Fruit fly (Drosophila melanogaster) whole organism, embryonic: ENCODE results near the gene cni.

Experiments used
- Blimp-1 ChIP-seq: fragments of 200-800 bp; sonication (Bioruptor generic); optimal IDR thresholded peaks from 3 replicates; lab custom pipeline; 2018; ENCODE audit warnings: missing biosample characterization, missing genetic modification characterization, mild to moderate bottlenecking, moderate library complexity, missing genetic modification reagents
- CG11247 ChIP-seq: fragments of 200-800 bp; sonication (Bioruptor generic); IDR thresholded peaks from 2 replicates; pipeline ENCODE4 v1.3.6; 2022; ENCODE audit warnings: missing biosample characterization, missing genetic modification characterization
- CG11504 ChIP-seq: fragments of 200-800 bp; sonication (Bioruptor generic); optimal IDR thresholded peaks from 3 replicates; lab custom pipeline; 2019; ENCODE audit warnings: missing biosample characterization, mild to moderate bottlenecking, missing genetic modification characterization, moderate library complexity
- CG12299 ChIP-seq: fragments of 200-800 bp; sonication (Bioruptor generic); optimal IDR thresholded peaks from 2 replicates; lab custom pipeline; 2018; ENCODE audit warnings: missing biosample characterization, mild to moderate bottlenecking, missing genetic modification characterization
- CG12659 ChIP-seq: fragments of 200-800 bp; sonication (Bioruptor generic); optimal IDR thresholded peaks from 3 replicates; lab custom pipeline; 2017; ENCODE audit warnings: mild to moderate bottlenecking, missing biosample characterization, missing genetic modification reagents, missing genetic modification characterization
- CG15696 ChIP-seq: fragments of 200-800 bp; sonication (Bioruptor generic); optimal IDR thresholded peaks from 2 replicates; lab custom pipeline; 2019; ENCODE audit warnings: missing biosample characterization, mild to moderate bottlenecking, missing genetic modification characterization, moderate library complexity
- CG18619 ChIP-seq: fragments of 200-800 bp; sonication (Bioruptor generic); optimal IDR thresholded peaks from 3 replicates; lab custom pipeline; 2017; ENCODE audit warnings: missing biosample characterization, mild to moderate bottlenecking, missing genetic modification characterization
- CG2712 ChIP-seq: fragments of 200-800 bp; optimal IDR thresholded peaks from 3 replicates; lab custom pipeline; 2019; ENCODE audit warnings: missing biosample characterization, mild to moderate bottlenecking, missing genetic modification characterization, moderate library complexity
- CG32767 ChIP-seq: fragments of 200-800 bp; sonication (Bioruptor generic); IDR thresholded peaks from 2 replicates; pipeline ENCODE4 v1.3.6; 2022; ENCODE audit warnings: missing biosample characterization, missing genetic modification characterization
- CG3995 ChIP-seq: fragments of 200-800 bp; sonication (Bioruptor generic); optimal IDR thresholded peaks from 3 replicates; lab custom pipeline; 2016; ENCODE audit warnings: missing biosample characterization, missing genetic modification characterization
- CG4282 ChIP-seq: fragments of 200-800 bp; sonication (Bioruptor generic); optimal IDR thresholded peaks from 2 replicates; lab custom pipeline; 2016; ENCODE audit warnings: missing biosample characterization, missing genetic modification characterization
- CG4360 ChIP-seq: fragments of 200-800 bp; sonication (Bioruptor generic); IDR thresholded peaks from 2 replicates; pipeline ENCODE4 v1.3.6; 2022; ENCODE audit warnings: missing biosample characterization, missing genetic modification characterization
- CG4617 ChIP-seq: fragments of 200-800 bp; sonication (Bioruptor generic); optimal IDR thresholded peaks from 3 replicates; lab custom pipeline; 2016; ENCODE audit warnings: missing biosample characterization, missing genetic modification characterization, borderline replicate concordance
- CG6654 ChIP-seq: fragments of 200-800 bp; sonication (Bioruptor generic); optimal IDR thresholded peaks from 2 replicates; lab custom pipeline; 2017; ENCODE audit warnings: missing biosample characterization, mild to moderate bottlenecking, missing genetic modification characterization
- CG6683 ChIP-seq: fragments of 200-800 bp; sonication (Bioruptor generic); optimal IDR thresholded peaks from 2 replicates; lab custom pipeline; 2017; ENCODE audit warnings: missing biosample characterization, mild to moderate bottlenecking, missing genetic modification characterization, missing genetic modification reagents
- CG7839 ChIP-seq: fragments of 200-800 bp; sonication (Bioruptor generic); optimal IDR thresholded peaks from 3 replicates; lab custom pipeline; 2018; ENCODE audit warnings: missing biosample characterization, mild to moderate bottlenecking, missing genetic modification characterization, moderate library complexity
- CG8290 ChIP-seq, 3 experiments: fragments of 200-800 bp; sonication (Bioruptor generic); optimal IDR thresholded peaks; 2 replicates each; lab custom pipeline; 2016 to 2019; ENCODE audit warnings: missing biosample characterization in 3 of 3, missing genetic modification characterization in 3 of 3, mild to moderate bottlenecking in 2 of 3, moderate library complexity in 1 of 3
- CG9817 ChIP-seq: fragments of 200-800 bp; sonication (Bioruptor generic); optimal IDR thresholded peaks from 2 replicates; lab custom pipeline; 2018; ENCODE audit warnings: missing biosample characterization, mild to moderate bottlenecking, missing genetic modification characterization, moderate library complexity
- Deaf1 ChIP-seq: fragments of 200-800 bp; optimal IDR thresholded peaks from 3 replicates; lab custom pipeline; 2019; ENCODE audit warnings: missing biosample characterization, mild to moderate bottlenecking, missing genetic modification characterization, moderate library complexity
- Drgx ChIP-seq: fragments of 200-800 bp; sonication (Bioruptor generic); IDR thresholded peaks from 2 replicates; pipeline ENCODE4 v1.3.6; 2022; ENCODE audit warnings: missing biosample characterization, missing genetic modification characterization
- E2f2 ChIP-seq: fragments of 200-800 bp; sonication (Bioruptor generic); IDR thresholded peaks from 2 replicates; pipeline ENCODE4 v1.3.6; 2022; ENCODE audit warnings: missing biosample characterization, missing genetic modification characterization
- HHEX ChIP-seq: fragments of 200-800 bp; sonication (Bioruptor generic); optimal IDR thresholded peaks from 3 replicates; lab custom pipeline; 2017; ENCODE audit warnings: missing biosample characterization, mild to moderate bottlenecking, missing genetic modification characterization, missing genetic modification reagents
- Hr51 ChIP-seq, 2 experiments: fragments of 200-800 bp; sonication (Bioruptor generic); optimal IDR thresholded peaks; 2 replicates in 1 of 2; 3 replicates in 1 of 2; lab custom pipeline; 2016 to 2018; ENCODE audit warnings: missing biosample characterization in 2 of 2, missing genetic modification characterization in 2 of 2, mild to moderate bottlenecking in 1 of 2, moderate library complexity in 1 of 2
- Lpt ChIP-seq: fragments of >200 bp; optimal IDR thresholded peaks from 2 replicates; lab custom pipeline; 2018; ENCODE audit warnings: missing biosample characterization, missing genetic modification characterization
- NK7.1 ChIP-seq: fragments of 200-800 bp; sonication (Bioruptor generic); optimal IDR thresholded peaks from 3 replicates; lab custom pipeline; 2016; ENCODE audit warnings: missing biosample characterization, missing genetic modification characterization
- Pdp1 ChIP-seq, 2 experiments: fragments of 200-800 bp; sonication (Bioruptor generic); optimal IDR thresholded peaks; 3 replicates each; lab custom pipeline; 2016; ENCODE audit warnings: missing biosample characterization in 2 of 2, missing genetic modification characterization in 2 of 2, mild to moderate bottlenecking in 1 of 2, moderate library complexity in 1 of 2
- Tbp ChIP-seq: fragments of >200 bp; optimal IDR thresholded peaks from 2 replicates; lab custom pipeline; 2018; ENCODE audit warnings: missing biosample characterization, missing genetic modification characterization
- al ChIP-seq: fragments of 200-800 bp; sonication (Bioruptor generic); IDR thresholded peaks from 2 replicates; pipeline ENCODE4 v1.3.6; 2022; ENCODE audit warnings: missing biosample characterization, missing genetic modification characterization
- ap ChIP-seq: fragments of 200-800 bp; sonication (Bioruptor generic); IDR thresholded peaks from 2 replicates; pipeline ENCODE4 v1.3.6; 2022; ENCODE audit warnings: missing biosample characterization, missing genetic modification characterization
- cas ChIP-seq: fragments of 200-800 bp; sonication (Bioruptor generic); IDR thresholded peaks from 2 replicates; pipeline ENCODE4 v1.3.6; 2022; ENCODE audit warnings: missing biosample characterization, missing genetic modification characterization
- da ChIP-seq: fragments of 200-800 bp; sonication (Bioruptor generic); optimal IDR thresholded peaks from 2 replicates; lab custom pipeline; 2016; ENCODE audit warnings: missing biosample characterization, missing genetic modification characterization
- dan ChIP-seq: fragments of 200-800 bp; sonication (Bioruptor generic); IDR thresholded peaks from 2 replicates; pipeline ENCODE4 v1.3.6; 2022; ENCODE audit warnings: missing biosample characterization, missing genetic modification characterization
- danr ChIP-seq: fragments of 200-800 bp; sonication (Bioruptor generic); IDR thresholded peaks from 2 replicates; pipeline ENCODE4 v1.3.6; 2022; ENCODE audit warnings: missing biosample characterization, missing genetic modification characterization
- fd102C ChIP-seq: fragments of 200-800 bp; sonication (Bioruptor generic); optimal IDR thresholded peaks from 2 replicates; lab custom pipeline; 2018; ENCODE audit warnings: missing biosample characterization, mild to moderate bottlenecking, missing genetic modification characterization, moderate library complexity
- ind ChIP-seq: fragments of 200-800 bp; sonication (Bioruptor generic); optimal IDR thresholded peaks from 3 replicates; lab custom pipeline; 2016; ENCODE audit warnings: missing biosample characterization, missing genetic modification characterization
- inv ChIP-seq: fragments of 200-800 bp; sonication (Bioruptor generic); IDR thresholded peaks from 2 replicates; pipeline ENCODE4 v1.3.6; 2022; ENCODE audit warnings: missing biosample characterization, missing genetic modification characterization; ENCODE audit not compliant: partially characterized antibody
- jing ChIP-seq: fragments of 200-800 bp; sonication (Bioruptor generic); optimal IDR thresholded peaks from 2 replicates; lab custom pipeline; 2018; ENCODE audit warnings: missing biosample characterization, mild to moderate bottlenecking, missing genetic modification characterization
- lbe ChIP-seq: fragments of 200-800 bp; sonication (Bioruptor generic); optimal IDR thresholded peaks from 2 replicates; lab custom pipeline; 2016; ENCODE audit warnings: missing biosample characterization, mild to moderate bottlenecking, missing genetic modification characterization
- nau ChIP-seq: fragments of 200-800 bp; sonication (Bioruptor generic); optimal IDR thresholded peaks from 3 replicates; lab custom pipeline; 2017; ENCODE audit warnings: missing biosample characterization, mild to moderate bottlenecking, missing genetic modification characterization, missing genetic modification reagents
- nom ChIP-seq: fragments of 200-800 bp; sonication (Bioruptor generic); optimal IDR thresholded peaks from 2 replicates; lab custom pipeline; 2017; ENCODE audit warnings: missing biosample characterization, missing genetic modification characterization, mild to moderate bottlenecking, moderate library complexity, missing genetic modification reagents
- pan ChIP-seq, 4 experiments: fragments of >200 bp in 3 of 4; fragments of 200-800 bp in 1 of 4; sonication (Bioruptor generic) in 1 of 4; optimal IDR thresholded peaks in 3 of 4; IDR thresholded peaks in 1 of 4; 2 replicates each; pipeline versions ENCODE4 v1.3.6 to Lab custom; 2017 to 2022; ENCODE audit warnings: missing biosample characterization in 2 of 4, missing genetic modification characterization in 2 of 4, mixed read lengths in 1 of 4
- pfk ChIP-seq: fragments of 200-800 bp; sonication (Bioruptor generic); optimal IDR thresholded peaks from 2 replicates; lab custom pipeline; 2018; ENCODE audit warnings: missing biosample characterization, mild to moderate bottlenecking, missing genetic modification characterization, moderate library complexity
- pzg ChIP-seq: fragments of 200-800 bp; sonication (Bioruptor generic); optimal IDR thresholded peaks from 3 replicates; lab custom pipeline; 2018; ENCODE audit warnings: missing biosample characterization, mild to moderate bottlenecking, missing genetic modification characterization, moderate library complexity
- ro ChIP-seq: fragments of 200-800 bp; sonication (Bioruptor generic); IDR thresholded peaks from 2 replicates; pipeline ENCODE4 v1.3.6; 2022; ENCODE audit warnings: missing biosample characterization, missing genetic modification characterization
- slbo ChIP-seq: fragments of 200-800 bp; sonication (Bioruptor generic); IDR thresholded peaks from 2 replicates; pipeline ENCODE4 v1.3.6; 2022; ENCODE audit warnings: missing biosample characterization, missing genetic modification characterization
- ssp ChIP-seq: fragments of 200-800 bp; sonication (Bioruptor generic); IDR thresholded peaks from 2 replicates; pipeline ENCODE4 v1.3.6; 2022; ENCODE audit warnings: missing biosample characterization, missing genetic modification characterization
- usp ChIP-seq: fragments of >200 bp; optimal IDR thresholded peaks from 2 replicates; lab custom pipeline; 2017; ENCODE audit warnings: missing biosample characterization, missing genetic modification characterization
- yki ChIP-seq: fragments of >200 bp; optimal IDR thresholded peaks from 3 replicates; lab custom pipeline; 2018

The cni gene

dm6 chr2L:16299466-16300311 lies 10.8 kb downstream of the cni start, which contains the start of the genes heix and CG17328 (continued):
- TF ChIP-seq CG32767 (GFP tag; lab: Robert Waterston, UW) = no peak; the same call in 1 of the 2 replicates
- TF ChIP-seq CG4360 (GFP tag; lab: Robert Waterston, UW) = no peak
- no peak for TF ChIP-seq inv (GFP tag; lab: Robert Waterston, UW)
- TF ChIP-seq nau = no peak
- peak; percentile 74 for TF ChIP-seq CG2712 (tag; lab: Kevin White, UChicago)
- TF ChIP-seq NK7.1 (GFP tag; lab: Kevin White, UChicago) = peak; percentile 30
- TF ChIP-seq Lpt = no peak
- TF ChIP-seq E2f2 (GFP tag; lab: Robert Waterston, UW) = peak; percentile 48
- TF ChIP-seq Pdp1 (GFP tag; optimal IDR thresholded peaks at IDR 0.05; lab: Kevin White, UChicago) = peak; percentile 53 to 74
- no peak for TF ChIP-seq usp (GFP tag; lab: Kevin White, UChicago)
- TF ChIP-seq CG4617 = peak; percentile 94
- TF ChIP-seq CG8290 (GFP tag; optimal IDR thresholded peaks at IDR 0.05; lab: Kevin White, UChicago) = peak; percentile 36
- TF ChIP-seq CG8290 (tag; optimal IDR thresholded peaks at IDR 0.05; lab: Kevin White, UChicago) = peak in 1 of 2 experiments; percentile 2
- TF ChIP-seq ap = no peak
- no peak for TF ChIP-seq Tbp
- peak; percentile 80 for TF ChIP-seq CG12659 (GFP tag; lab: Kevin White, UChicago)
- TF ChIP-seq CG9817 (tag; lab: Kevin White, UChicago) = peak; percentile 79
- TF ChIP-seq pfk (GFP tag; lab: Kevin White, UChicago) = no peak
- TF ChIP-seq pzg (GFP tag; lab: Kevin White, UChicago) = peak; percentile 61
- TF ChIP-seq CG7839 (tag; lab: Kevin White, UChicago) = peak; percentile 78
- peak in 1 of 2 experiments; percentile 13 for TF ChIP-seq Hr51 (GFP tag; optimal IDR thresholded peaks at IDR 0.05; lab: Kevin White, UChicago)
- TF ChIP-seq CG6683 (GFP tag; lab: Kevin White, UChicago) = no peak
- peak; percentile 72 for TF ChIP-seq CG15696 (tag; lab: Kevin White, UChicago)
- TF ChIP-seq ind (GFP tag; lab: Kevin White, UChicago) = peak; percentile 79
- TF ChIP-seq CG12299 (tag; lab: Kevin White, UChicago) = peak; percentile 54
- TF ChIP-seq cas (GFP tag; lab: Robert Waterston, UW) = no peak
- peak; percentile 74 for TF ChIP-seq CG11247 (GFP tag; lab: Robert Waterston, UW)
- peak; percentile 7 for TF ChIP-seq lbe (GFP tag; lab: Kevin White, UChicago)
- no peak for TF ChIP-seq jing (GFP tag; lab: Kevin White, UChicago)
- peak; percentile 50 for TF ChIP-seq Blimp-1 (GFP tag; lab: Kevin White, UChicago)
- peak; percentile 89 for TF ChIP-seq slbo (GFP tag; lab: Robert Waterston, UW)
- TF ChIP-seq CG6654 = no peak
- TF ChIP-seq pan (optimal IDR thresholded peaks at IDR 0.05; lab: Kevin White, UChicago) = no peak
- TF ChIP-seq pan (GFP tag; optimal IDR thresholded peaks at IDR 0.05 in 1 of 2, IDR thresholded peaks at IDR 0.05 in 1 of 2) = peak in 1 of 2 experiments; percentile 65
- no peak for TF ChIP-seq yki (lab: Kevin White, UChicago)
- no peak for TF ChIP-seq Deaf1 (tag; lab: Kevin White, UChicago)
- no peak for TF ChIP-seq CG4282 (GFP tag; lab: Kevin White, UChicago)
- TF ChIP-seq Drgx (GFP tag; lab: Robert Waterston, UW) = 0 out of 2 replicates have a peak, but pooled peaks have one; percentile 20
- TF ChIP-seq dan (GFP tag; lab: Robert Waterston, UW) = no peak
- no peak for TF ChIP-seq fd102C (GFP tag; lab: Kevin White, UChicago)
- peak; percentile 41 for TF ChIP-seq HHEX
- peak; percentile 61 for TF ChIP-seq CG3995 (GFP tag; lab: Kevin White, UChicago)
- no peak for TF ChIP-seq da (GFP tag; lab: Kevin White, UChicago)
- TF ChIP-seq ro (GFP tag; lab: Robert Waterston, UW) = no peak
- TF ChIP-seq CG11504 = no peak
- peak; percentile 43 for TF ChIP-seq ssp (GFP tag; lab: Robert Waterston, UW)
- peak; percentile 69 for TF ChIP-seq al (GFP tag; lab: Robert Waterston, UW)
- TF ChIP-seq CG18619 (GFP tag; lab: Kevin White, UChicago) = peak; percentile 70
- TF ChIP-seq danr (GFP tag; lab: Robert Waterston, UW) = 0 out of 2 replicates have a peak, but pooled peaks have one; percentile 18
- TF ChIP-seq nom (GFP tag; lab: Kevin White, UChicago) = peak; percentile 25
